Fruit fly (Drosophila melanogaster) whole organism, pupa: Measurements from ENCODE around the gene wgn.

Experiments used
- CG10348 ChIP-seq: fragments of 200-800 bp; sonication (Bioruptor generic); IDR thresholded peaks from 2 replicates; pipeline ENCODE4 v1.3.6; 2022; ENCODE audit warnings: missing biosample characterization, missing genetic modification characterization
- Ets98B ChIP-seq: fragments of 200-800 bp; sonication (Bioruptor generic); IDR thresholded peaks from 2 replicates; pipeline ENCODE4 v1.3.6; 2022; ENCODE audit warnings: missing biosample characterization, missing genetic modification characterization
- fd96Ca ChIP-seq: fragments of 200-800 bp; sonication (Bioruptor generic); IDR thresholded peaks from 3 replicates; pipeline ENCODE4 v1.3.6; 2022; ENCODE audit warnings: missing biosample characterization, missing genetic modification characterization
- gl ChIP-seq: fragments of 200-800 bp; sonication (Bioruptor generic); optimal IDR thresholded peaks from 2 replicates; lab custom pipeline; 2018; ENCODE audit warnings: missing biosample characterization, mild to moderate bottlenecking, missing genetic modification characterization

DNA sequence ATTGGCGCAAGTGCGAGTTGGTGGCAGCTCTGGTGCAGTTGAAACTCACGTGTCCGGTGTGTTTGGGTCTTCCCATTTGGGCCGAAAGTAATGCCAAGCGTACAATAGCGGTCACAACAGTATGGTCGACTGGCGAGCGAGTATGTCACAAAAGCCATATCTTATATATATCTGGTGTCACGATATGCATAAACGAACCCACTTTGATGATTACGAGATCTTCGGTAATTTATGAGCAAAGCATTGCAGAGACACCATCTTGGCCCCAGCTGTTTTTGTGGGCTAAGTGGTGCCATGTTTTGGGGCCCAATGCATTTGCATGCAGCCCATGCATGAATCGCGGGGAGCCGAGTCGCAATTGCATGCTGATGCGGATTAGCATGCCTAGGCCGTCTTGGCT, 44.2 kb upstream of the wgn start:
- TF ChIP-seq gl (tag; lab: Kevin White, UChicago) (no peak), Ets98B (peak; percentile 52), CG10348 (GFP tag; lab: Robert Waterston, UW) (0 out of 2 replicates have a peak, but pooled peaks have one; percentile 31), fd96Ca (GFP tag; lab: Robert Waterston, UW) (peak; percentile 79)
